Worm (Caenorhabditis elegans): ENCODE data around the gene C25E10.13.

Gene C25E10.13

DNA sequence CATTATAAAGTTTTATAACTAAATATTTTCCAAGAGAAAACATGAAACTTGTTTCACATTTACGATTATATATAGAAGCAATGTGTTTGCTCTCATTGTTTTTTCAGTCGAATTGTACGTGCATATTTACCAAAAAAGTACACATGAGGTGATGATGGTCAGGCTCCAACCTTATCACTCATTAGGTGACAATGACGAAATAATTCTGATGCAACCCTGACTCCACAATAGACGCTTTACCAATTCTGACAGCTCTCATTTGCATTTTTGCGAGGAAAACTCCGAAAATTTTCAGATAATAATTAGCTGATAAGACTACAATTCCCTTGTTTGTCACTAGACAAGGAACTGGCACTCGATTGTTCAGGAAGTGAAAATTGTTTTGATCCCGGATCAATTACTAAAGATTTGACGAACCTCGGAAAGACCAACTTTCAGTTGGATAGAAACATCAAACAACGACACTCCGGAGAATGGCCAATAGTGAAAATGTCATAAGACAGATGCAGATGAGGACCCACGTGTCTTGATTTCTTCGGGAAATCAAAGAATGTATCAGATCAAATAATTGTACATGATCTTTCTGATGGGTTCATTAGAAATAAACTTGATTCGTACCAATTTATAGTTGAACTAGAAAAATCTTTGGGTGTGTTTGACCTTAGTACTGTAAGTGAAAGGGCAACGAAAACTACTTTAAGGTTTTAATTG, 19.4 kb downstream of the C25E10.13 start:
- TF ChIP-seq pha-4 (tag; optimal IDR thresholded peaks at IDR 0.05) (no peak), ztf-11 (tag; optimal IDR thresholded peaks at IDR 0.05) (no peak), nhr-12 (tag; optimal IDR thresholded peaks at IDR 0.05) (no peak), nhr-76 (tag; optimal IDR thresholded peaks at IDR 0.05) (no peak), ham-2 (GFP tag; optimal IDR thresholded peaks at IDR 0.05) (no peak), nhr-28 (tag; optimal IDR thresholded peaks at IDR 0.05) (no peak), lsy-2 (tag; optimal IDR thresholded peaks at IDR 0.05) (no peak), M03D4.4 (tag; optimal IDR thresholded peaks at IDR 0.05) (no peak), unc-120 (tag; optimal IDR thresholded peaks at IDR 0.05; ENCODE audit: poor library complexity, severe bottlenecking) (no peak), nhr-237 (tag; optimal IDR thresholded peaks at IDR 0.05) (no peak), lin-32 (GFP tag; optimal IDR thresholded peaks at IDR 0.05) (no peak), mls-2 (tag; optimal IDR thresholded peaks at IDR 0.05) (no peak), zip-8 (tag; optimal IDR thresholded peaks at IDR 0.05) (no peak), mep-1 (tag; optimal IDR thresholded peaks at IDR 0.05) (no peak)

- TF ChIP-seq ham-2 (GFP tag; optimal IDR thresholded peaks at IDR 0.05) (no peak), nhr-28 (tag; optimal IDR thresholded peaks at IDR 0.05) (no peak), ces-1 (GFP tag; optimal IDR thresholded peaks at IDR 0.05) (no peak), sem-2 (GFP tag; optimal IDR thresholded peaks at IDR 0.05) (no peak), ceh-43 (GFP tag; optimal IDR thresholded peaks at IDR 0.05) (no peak), lsy-2 (tag; optimal IDR thresholded peaks at IDR 0.05) (no peak), M03D4.4 (tag; optimal IDR thresholded peaks at IDR 0.05) (no peak), sptf-1 (tag; optimal IDR thresholded peaks at IDR 0.05) (no peak), hlh-1 (tag; optimal IDR thresholded peaks at IDR 0.05) (no peak), pha-4 (tag; optimal IDR thresholded peaks at IDR 0.05) (no peak), tbx-8 (GFP tag; optimal IDR thresholded peaks at IDR 0.05) (no peak), mep-1 (tag; optimal IDR thresholded peaks at IDR 0.05) (no peak), nhr-76 (tag; optimal IDR thresholded peaks at IDR 0.05) (no peak), flh-1 (GFP tag; optimal IDR thresholded peaks at IDR 0.05) (no peak), ceh-39 (tag; optimal IDR thresholded peaks at IDR 0.05) (no peak)
Measured at ce11 chrV:9079965-9080432, 20.5 kb downstream of the C25E10.13 start.

ce11 chrV:9081410-9081809, 21.9 kb downstream of the C25E10.13 start:
- TF ChIP-seq ceh-43 (GFP tag; optimal IDR thresholded peaks at IDR 0.05) (no peak), zip-8 (tag; optimal IDR thresholded peaks at IDR 0.05) (no peak), unc-62 (GFP tag; optimal IDR thresholded peaks at IDR 0.05) (no peak), drap-1 (GFP tag; optimal IDR thresholded peaks at IDR 0.05) (no peak), blmp-1 (tag; optimal IDR thresholded peaks at IDR 0.05) (no peak), bed-3 (GFP tag; optimal IDR thresholded peaks at IDR 0.05) (no peak)

DNA sequence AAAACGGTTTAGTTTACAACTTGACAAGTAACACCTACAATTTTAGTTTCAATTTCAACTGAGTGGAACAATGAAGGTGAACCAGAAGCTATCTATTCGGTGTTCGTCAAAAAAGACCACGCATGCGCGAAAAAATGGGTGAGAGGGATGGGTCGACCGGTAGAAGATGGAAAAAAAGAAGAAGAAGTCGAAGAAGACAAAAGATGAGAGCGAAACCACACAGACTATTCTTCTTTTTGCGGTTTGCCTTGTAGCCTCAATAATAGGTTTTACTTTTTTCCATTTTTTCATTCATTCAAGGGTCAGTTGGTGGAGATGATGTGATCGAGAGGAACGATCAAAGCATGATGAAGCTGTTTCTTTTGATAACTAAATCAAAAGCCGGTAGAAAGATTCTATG, 22.8 kb downstream of the C25E10.13 start:
- TF ChIP-seq mep-1 (tag; optimal IDR thresholded peaks at IDR 0.05) (no peak), nhr-12 (tag; optimal IDR thresholded peaks at IDR 0.05) (no peak), hlh-1 (tag; optimal IDR thresholded peaks at IDR 0.05) (no peak)

DNA sequence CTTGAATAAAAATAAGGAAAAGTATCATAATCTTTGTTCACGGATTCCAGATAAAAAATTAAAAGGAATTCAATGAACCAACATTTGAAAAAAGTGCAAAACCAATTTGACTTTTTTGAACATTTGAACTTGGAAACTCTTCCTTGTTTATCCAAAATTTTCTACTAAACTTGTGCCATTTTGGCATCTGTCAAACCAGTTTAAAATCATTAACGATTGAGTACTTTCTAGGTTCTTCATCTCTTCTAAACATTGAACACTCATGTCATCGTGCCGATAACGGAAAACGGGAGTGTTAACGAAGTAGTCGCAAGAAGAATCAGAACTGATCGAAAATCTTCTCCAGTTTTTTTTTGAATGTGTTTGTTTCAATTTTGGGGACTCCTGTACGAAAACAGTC, 24.7 kb downstream of the C25E10.13 start:
- TF ChIP-seq lin-13 (tag; optimal IDR thresholded peaks at IDR 0.05) (no peak), ztf-11 (tag; optimal IDR thresholded peaks at IDR 0.05) (no peak), mep-1 (tag; optimal IDR thresholded peaks at IDR 0.05) (no peak), nhr-12 (tag; optimal IDR thresholded peaks at IDR 0.05) (no peak), unc-39 (tag; optimal IDR thresholded peaks at IDR 0.05) (no peak), ceh-39 (tag; optimal IDR thresholded peaks at IDR 0.05) (no peak), mab-5 (tag; optimal IDR thresholded peaks at IDR 0.05) (no peak), sptf-1 (tag; optimal IDR thresholded peaks at IDR 0.05) (no peak)

DNA sequence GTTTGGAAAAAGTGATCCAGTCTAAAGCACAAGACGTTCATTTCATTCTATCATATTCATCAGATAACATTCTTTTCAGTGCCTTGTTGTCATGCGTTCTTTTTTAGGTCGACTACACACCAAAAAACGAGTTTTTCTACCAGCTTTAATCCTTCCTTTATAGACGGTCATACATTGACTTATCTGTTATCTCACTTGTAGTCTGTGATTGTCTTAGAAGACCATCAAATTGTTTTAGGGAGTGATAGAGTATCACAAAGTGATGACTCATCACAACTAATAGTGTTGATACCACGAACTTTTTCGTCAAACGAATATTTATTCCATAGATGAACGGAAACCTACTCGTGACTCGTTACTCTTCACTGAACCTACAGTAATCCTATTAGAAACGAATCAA, 26.3 kb downstream of the C25E10.13 start:
- TF ChIP-seq sem-2 (GFP tag; optimal IDR thresholded peaks at IDR 0.05) = no peak
- TF ChIP-seq ham-2 (GFP tag; optimal IDR thresholded peaks at IDR 0.05) = no peak
- no peak for TF ChIP-seq pha-4 (tag; optimal IDR thresholded peaks at IDR 0.05)
- no peak for TF ChIP-seq snpc-4 (tag; optimal IDR thresholded peaks at IDR 0.05)
- no peak for TF ChIP-seq ces-1 (GFP tag; optimal IDR thresholded peaks at IDR 0.05)
- TF ChIP-seq lsy-2 (tag; optimal IDR thresholded peaks at IDR 0.05) = no peak
- no peak for TF ChIP-seq zip-8 (tag; optimal IDR thresholded peaks at IDR 0.05)
- no peak for TF ChIP-seq mep-1 (tag; optimal IDR thresholded peaks at IDR 0.05)
